Worm (Caenorhabditis elegans): Measurements from ENCODE around the gene F18C5.5.

F18C5.5 gene

DNA sequence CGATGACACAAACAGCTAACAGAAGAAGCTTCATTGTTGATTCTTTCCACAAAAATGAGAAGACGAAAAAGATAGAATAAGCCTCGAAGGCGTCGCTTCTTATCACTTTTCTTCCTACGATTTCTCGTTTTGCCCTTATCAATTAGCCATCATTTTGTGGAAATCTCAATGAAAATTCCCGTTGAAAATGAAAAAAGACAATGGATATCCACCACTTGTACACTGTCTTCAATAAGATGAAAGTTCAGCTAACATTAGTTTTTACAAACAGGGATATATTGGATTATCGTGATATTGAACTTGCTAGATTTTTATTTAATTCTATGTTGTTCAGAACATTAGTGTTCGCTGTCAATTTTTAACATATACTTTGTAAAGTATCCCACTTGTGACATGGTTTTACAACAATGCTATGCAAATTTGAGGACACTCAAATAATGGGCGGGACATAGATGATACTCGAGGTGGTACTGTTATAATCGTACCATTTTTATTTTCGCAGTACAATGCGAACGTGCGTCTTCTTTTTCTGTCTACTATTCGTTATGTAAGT is at the start of gene F18C5.5, which contains the start of gene F18C5.9:
Gene F18C5.5 (minus strand): TSS at position 101 of the 553 bp plus-strand sequence.
Gene F18C5.9 (plus strand): TSS at position 503 of the 553 bp plus-strand sequence.
- no peak for TF ChIP-seq unc-62 (GFP tag; optimal IDR thresholded peaks at IDR 0.05)

DNA sequence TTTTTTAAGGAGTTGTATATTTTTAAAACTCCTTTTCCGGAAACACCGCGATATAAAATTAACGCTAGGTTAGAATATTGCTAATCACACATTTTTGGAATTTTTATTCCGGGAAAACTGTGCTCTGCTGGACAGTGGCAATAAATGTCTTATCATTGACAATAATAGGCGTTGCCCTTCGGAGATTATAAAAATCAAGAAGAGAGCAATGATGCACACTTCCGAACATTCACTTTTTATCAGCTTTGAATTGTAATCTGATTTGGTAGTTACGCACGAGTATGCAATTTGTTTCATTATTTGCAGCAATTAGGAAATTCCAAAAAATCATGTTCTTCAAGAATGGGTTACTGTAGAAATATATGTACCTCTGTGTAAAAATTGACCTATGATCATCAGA is 49.6 kb upstream of the F18C5.5 start:
- no peak for TF ChIP-seq unc-62 (GFP tag; optimal IDR thresholded peaks at IDR 0.05)

DNA sequence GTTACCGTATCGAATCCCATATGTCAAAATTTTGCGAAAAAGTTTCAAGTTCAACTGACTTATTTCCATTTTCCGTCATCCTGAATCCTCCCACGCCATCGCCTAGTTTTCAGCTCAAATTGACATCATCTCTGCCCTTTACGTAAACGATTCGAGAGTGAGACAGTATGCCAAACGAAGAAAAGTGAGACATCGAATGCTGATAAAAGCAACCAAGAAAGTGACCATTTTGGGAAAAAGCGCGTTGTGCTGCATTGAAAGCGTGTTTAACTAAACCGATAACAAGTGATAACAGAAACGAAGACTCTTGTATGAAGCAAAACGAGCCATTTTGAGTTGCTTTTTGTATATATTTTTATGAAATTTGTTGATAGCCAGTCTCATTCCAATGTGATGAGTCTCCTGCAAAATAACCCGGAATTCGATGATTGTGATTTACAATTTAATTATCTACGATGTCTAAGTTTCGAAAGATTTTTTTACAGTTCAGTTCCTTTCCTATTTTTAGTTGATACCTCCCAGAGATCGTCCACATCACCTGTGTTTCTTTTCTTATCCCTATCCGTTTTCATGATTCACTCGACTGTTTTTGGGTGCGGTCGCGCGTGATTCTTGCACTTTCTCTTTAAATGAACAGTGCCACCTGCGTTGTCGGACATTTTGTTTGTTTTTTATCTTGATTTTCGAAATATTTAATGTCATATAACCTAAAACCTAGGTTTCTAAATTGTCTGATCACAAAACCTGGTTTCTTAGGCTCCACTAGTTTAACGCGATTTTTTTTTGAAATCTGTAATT is 48.9 kb upstream of the F18C5.5 start:
- TF ChIP-seq unc-62 (GFP tag; optimal IDR thresholded peaks at IDR 0.05), result no peak

DNA sequence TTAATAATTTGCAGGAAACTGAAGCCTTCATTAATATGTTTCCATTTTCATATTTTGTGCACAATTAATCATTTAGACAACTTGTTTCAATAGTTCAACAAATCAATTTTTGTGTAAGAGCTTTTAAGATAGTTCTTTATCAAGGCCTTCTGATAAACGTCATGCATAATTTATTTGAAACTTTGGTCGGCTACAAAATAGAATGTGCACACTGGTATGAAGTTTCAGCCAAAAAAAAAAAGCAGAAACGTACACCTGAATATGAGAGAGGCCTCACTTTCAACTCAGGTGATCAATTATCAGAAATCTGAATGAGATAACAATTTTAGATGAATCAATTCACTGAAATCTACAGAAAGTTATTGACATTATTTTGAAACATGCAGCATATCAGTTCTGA is 48.0 kb upstream of the F18C5.5 start:
- no peak for TF ChIP-seq unc-62 (GFP tag; optimal IDR thresholded peaks at IDR 0.05)

DNA sequence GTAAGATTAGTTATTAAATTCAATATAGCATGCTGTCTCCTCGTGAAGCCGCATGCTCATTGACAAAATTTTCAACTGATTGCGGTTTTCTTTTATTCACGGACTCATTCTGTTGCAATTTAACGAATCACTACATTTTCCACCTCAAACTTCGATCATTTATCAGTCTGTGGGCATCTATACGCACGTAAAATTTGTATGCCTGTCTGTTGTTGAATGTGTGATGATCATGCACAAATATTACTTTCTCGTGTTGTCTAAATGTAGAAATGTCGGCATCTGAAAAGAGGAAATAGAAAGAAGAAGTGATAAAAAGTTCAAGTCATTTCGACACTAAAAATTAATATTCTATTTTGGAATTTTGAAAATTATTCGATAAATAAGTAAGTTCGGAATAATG is 46.0 kb upstream of the F18C5.5 start:
- TF ChIP-seq unc-62 (GFP tag; optimal IDR thresholded peaks at IDR 0.05), result no peak

DNA sequence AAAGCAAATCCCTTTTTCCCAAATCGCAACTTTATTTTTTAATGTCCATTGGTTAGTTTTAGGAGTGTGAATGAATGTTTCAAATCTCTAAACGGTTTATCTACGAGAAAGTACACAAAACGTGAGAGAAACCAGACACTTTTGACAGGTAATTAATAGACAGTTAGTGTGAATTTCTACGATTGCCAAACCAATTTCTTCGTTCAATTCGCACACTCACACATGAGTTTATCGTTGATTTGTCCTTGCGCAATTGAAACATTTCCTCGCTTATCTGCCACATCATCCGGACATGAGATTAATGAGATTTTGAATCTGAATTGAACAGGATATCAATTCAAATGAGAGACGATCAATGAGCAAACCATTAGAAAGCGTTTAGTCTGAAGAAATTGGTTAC is 43.7 kb upstream of the F18C5.5 start:
- TF ChIP-seq unc-62 (GFP tag; optimal IDR thresholded peaks at IDR 0.05), result no peak

DNA sequence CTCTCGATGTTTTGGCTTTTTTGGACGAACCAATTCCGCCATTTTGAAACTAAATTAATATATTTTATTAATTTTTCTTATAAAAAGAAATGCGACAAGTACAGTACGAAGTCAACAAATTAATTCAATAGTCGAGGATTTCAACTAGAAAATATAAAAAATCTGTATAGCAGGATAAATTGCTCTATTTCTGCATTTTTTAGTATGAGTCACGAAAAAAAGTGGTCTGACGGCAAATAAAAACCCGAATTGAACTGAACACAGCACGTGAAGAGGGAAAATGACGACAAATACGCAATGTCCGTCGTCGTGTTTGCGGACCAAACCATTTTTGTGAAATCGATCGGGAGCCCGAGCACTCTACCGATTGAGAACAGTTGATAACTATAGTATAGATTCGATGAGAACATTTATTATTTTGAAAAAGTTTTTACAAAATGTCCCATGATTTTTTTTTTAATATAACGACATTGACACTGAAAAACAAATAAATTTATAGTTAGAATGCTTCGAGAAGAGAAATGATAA is 42.9 kb upstream of the F18C5.5 start, which contains the start of gene epg-5:
Gene epg-5 (minus strand): TSS at position 51 of the 528 bp plus-strand sequence.
- TF ChIP-seq unc-62 (GFP tag; optimal IDR thresholded peaks at IDR 0.05), result no peak

DNA sequence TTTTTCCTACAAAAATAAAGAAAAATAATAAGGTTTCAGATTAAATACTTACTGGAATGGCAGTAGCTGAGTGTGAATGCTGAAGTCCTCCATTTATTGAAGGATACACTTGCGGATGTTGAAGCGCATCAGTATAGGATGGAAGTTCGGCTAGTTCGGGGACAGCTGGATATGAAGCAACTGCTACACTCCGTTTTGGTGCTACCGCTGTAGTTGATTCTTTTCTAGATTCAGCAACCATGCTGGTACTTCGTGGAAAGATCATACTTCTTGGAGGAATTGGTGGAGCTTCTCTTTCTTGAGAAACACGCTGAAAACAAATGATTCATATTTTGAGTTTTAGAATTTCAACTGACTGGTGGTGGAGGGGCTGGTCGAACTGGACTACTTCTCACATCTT is 42.1 kb upstream of the F18C5.5 start:
- no peak for TF ChIP-seq unc-62 (GFP tag; optimal IDR thresholded peaks at IDR 0.05)

DNA sequence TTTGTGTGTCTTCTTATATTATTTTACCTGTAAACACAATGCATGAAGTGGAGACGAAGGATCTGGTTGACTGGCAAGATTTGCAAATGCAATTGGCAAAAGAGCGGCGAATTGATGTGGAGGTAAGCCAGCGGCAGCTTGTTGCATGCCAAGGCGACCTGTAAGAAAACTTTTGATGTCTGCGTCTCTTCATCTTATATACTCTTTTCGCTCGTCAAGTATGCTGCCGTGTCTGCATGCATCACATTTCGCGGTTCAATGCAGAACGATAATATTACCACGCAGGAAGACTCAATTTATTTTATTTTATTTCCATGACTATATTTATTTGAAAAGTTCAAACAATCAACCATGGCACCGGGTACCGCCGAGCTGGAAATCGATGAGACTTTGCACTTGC is 34.4 kb upstream of the F18C5.5 start, which contains the start of gene vps-33.2:
Gene vps-33.2 (plus strand): TSS at position 244 of the 400 bp plus-strand sequence.
- no peak for TF ChIP-seq unc-62 (GFP tag; optimal IDR thresholded peaks at IDR 0.05)

DNA sequence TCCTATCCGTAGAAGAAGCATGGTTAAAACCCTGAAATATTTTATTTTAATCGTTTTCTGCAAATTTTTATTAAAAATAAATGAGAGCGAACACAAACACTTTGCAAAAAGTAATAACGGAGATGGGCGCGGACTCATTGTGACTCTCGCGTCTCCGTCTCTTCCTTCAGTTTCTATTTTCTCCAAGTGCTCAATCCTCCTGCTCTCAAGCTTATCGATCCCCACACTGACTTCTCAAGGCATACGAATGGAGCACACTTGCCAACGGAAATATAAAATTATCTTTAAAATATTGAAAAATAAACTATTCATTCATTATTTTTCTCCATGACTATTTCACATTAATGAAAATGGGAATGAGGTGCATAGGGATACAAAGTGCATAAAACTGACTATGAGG is 31.5 kb upstream of the F18C5.5 start, which contains the start of gene dnj-8:
Gene dnj-8 (minus strand): TSS at position 31 of the 400 bp plus-strand sequence.
- no peak for TF ChIP-seq unc-62 (GFP tag; optimal IDR thresholded peaks at IDR 0.05)

DNA sequence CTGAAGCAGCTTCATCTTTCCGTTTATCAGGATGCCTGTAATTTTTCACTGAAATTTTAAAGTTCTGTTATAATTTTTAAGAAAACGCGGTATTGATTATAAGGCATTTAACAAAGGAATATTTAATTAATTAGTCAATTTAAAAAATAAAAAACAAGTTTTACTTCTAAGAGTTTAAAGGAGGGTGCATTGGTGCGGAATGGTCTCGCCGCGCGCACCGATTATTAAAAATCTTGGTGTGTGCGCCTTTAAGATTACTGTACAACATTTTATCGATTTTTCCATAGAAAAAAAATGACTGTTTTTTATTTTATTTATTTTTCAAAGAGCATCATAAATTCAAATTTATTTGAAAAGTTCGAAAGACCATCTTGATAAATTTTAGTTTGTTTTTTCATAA is 31.0 kb upstream of the F18C5.5 start:
- TF ChIP-seq unc-62 (GFP tag; optimal IDR thresholded peaks at IDR 0.05), result no peak

DNA sequence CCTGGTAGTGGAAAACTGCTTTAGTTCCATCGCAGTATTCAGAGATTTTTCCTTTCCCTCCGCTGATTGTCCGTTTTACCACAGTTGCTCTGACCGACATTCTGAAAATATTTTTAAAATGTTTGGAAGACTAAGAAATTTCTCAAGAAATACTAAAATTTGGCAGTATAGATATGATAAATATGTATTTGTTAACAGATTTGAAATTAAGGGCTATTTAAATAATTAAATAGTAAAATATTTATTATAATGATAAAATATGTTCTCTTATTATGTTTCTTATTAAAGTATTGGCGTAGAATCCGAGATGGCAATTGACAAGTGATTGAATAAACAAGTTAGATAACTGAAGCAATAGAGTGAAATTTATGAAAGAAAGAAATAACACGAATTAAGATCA is 27.6 kb upstream of the F18C5.5 start, which contains the start of gene aipr-1:
Gene aipr-1 (minus strand): TSS at position 101 of the 400 bp plus-strand sequence.
- TF ChIP-seq unc-62 (GFP tag; optimal IDR thresholded peaks at IDR 0.05), result no peak

DNA sequence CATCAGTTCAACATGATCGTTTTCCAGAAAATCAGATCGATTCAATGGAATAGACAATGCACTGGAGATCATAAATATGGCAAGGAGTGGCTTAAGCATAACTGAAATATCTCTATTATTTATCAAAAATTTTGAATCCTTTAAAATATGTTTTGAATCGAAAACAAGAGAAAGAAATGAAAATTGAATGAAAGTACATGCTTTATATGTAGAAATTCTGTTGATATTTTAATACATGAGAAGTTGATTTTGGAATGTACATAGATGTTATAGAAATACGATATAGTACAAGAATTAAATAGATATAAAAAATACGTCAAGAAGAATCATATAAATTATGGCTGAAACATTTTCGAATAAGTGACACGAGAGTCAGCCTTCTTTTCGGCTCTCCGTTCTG is 25.7 kb upstream of the F18C5.5 start, which contains the start of gene C56C10.9:
Gene C56C10.9 (minus strand): TSS at position 101 of the 400 bp plus-strand sequence.
- TF ChIP-seq unc-62 (GFP tag; optimal IDR thresholded peaks at IDR 0.05), result no peak

DNA sequence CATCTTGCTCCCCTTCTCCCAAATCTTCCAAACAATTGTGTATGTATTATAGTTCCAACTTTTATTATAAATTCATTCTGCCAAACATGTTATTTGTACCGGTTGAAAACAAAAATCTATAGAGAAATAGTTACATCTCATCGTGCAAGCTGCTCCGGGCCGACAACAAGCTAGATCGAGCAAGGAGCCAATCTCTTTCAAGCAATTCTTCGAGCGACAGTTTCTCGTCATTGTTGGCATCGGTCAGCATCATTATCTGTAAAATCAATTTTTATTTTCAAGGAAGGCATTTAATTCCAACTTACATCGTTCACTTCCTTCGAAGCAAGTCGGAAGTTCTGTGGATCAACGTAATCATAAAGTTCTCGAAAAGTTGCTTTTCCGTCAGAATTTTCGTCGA is 24.5 kb upstream of the F18C5.5 start:
- no peak for TF ChIP-seq unc-62 (GFP tag; optimal IDR thresholded peaks at IDR 0.05)

DNA sequence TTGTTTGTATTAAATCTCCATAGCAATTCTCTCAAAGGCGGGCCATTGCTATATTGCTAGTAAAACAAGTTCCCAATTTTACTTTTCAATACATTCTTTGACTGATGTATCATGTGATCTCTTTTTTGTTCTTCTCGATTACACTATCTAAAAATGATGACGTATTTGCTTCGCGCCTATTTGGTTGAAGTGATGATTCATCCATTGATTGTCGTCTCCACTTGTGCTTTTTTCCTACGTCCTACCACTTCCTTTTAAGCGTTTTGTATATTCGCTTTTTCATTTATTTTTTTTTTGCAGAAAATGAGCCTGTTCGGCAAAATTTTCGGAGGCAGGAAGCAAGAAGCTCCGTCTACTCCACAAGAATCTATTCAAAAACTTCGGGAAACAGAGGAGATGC is 22.9 kb upstream of the F18C5.5 start, which contains the start of gene vps-32.1:
Gene vps-32.1 (plus strand): TSS at position 301 of the 400 bp plus-strand sequence.
- no peak for TF ChIP-seq unc-62 (GFP tag; optimal IDR thresholded peaks at IDR 0.05)

DNA sequence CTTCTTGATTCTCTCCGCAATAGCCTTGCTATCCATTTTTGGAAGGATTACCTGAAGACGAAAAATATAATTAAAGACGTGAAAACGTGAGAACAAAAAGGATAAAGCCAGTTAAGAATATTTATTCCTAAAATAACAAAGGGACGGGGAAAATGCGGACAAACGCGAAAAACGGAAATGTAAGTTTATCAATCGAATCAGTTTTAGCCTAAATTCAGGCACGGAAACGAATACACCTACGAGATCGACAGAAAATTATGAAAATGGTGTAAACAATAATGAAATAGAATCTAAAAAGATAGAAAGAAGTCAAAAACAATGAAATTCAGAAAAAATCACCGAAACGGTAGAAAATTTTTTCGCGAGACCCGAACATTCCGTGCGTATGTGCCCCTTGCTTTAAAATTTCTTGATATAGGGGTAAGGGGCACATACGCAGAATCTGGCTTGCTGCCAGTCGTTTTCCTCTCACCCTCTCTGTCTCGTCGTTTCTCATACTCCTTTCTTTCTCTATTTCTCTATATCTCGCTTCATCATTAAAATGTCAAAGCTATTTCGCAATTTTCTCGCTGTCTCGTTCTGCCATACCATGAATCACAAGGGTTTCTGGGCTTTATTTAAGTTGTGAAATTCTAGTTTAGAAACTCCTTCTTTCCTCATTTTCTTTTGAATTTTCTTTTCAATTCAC is 22.2 kb upstream of the F18C5.5 start, which contains the start of gene icd-1:
Gene icd-1 (minus strand): TSS at position 51 of the 688 bp plus-strand sequence.
- no peak for TF ChIP-seq unc-62 (GFP tag; optimal IDR thresholded peaks at IDR 0.05)

Measured in whole organism, dauer.